Worm (Caenorhabditis elegans) whole organism, young adult: Measurements from ENCODE around the gene K10F12.7.

Experiments
- ama-1 ChIP-seq, 3 experiments: fragments of 150-350 bp in 1 of 3; sonication (generic microtip) in 2 of 3; optimal IDR thresholded peaks; 2 replicates each; lab custom pipeline; 2014 to 2018; ENCODE audit warnings: missing biosample characterization in 2 of 3, missing genetic modification characterization in 2 of 3, missing genetic modification reagents in 2 of 3
- attf-3 ChIP-seq: fragments of 200-800 bp; sonication (Bioruptor generic); conservative IDR thresholded peaks from 2 replicates; pipeline ENCODE4 v1.3.6; 2022; ENCODE audit warnings: missing genetic modification reagents, missing genetic modification characterization, missing compliant biosample characterization
- ceh-58 ChIP-seq: fragments of 200-800 bp; sonication (Bioruptor generic); IDR thresholded peaks from 2 replicates; pipeline ENCODE4 v1.3.6; 2022; ENCODE audit warnings: missing genetic modification characterization, missing compliant biosample characterization
- hrde-1 ChIP-seq: sonication (generic microtip); optimal IDR thresholded peaks from 2 replicates; lab custom pipeline; 2016; ENCODE audit warnings: missing genetic modification characterization, mild to moderate bottlenecking, missing compliant biosample characterization, moderate library complexity, missing genotype, missing genetic modification reagents, borderline replicate concordance
- let-607 ChIP-seq, 2 experiments: fragments of 200-800 bp in 1 of 2; sonication (Bioruptor generic) in 1 of 2; sonication (generic microtip) in 1 of 2; optimal IDR thresholded peaks; 2 replicates each; lab custom pipeline; 2016 to 2018; ENCODE audit warnings: mild to moderate bottlenecking in 2 of 2, missing compliant biosample characterization in 2 of 2, missing genetic modification characterization in 2 of 2, moderate library complexity in 2 of 2, missing genotype in 1 of 2
- ztf-25 ChIP-seq: fragments of 200-800 bp; sonication (Bioruptor generic); IDR thresholded peaks from 2 replicates; pipeline ENCODE4 v1.3.6; 2022; ENCODE audit warnings: missing genetic modification reagents, missing genetic modification characterization, missing compliant biosample characterization

DNA sequence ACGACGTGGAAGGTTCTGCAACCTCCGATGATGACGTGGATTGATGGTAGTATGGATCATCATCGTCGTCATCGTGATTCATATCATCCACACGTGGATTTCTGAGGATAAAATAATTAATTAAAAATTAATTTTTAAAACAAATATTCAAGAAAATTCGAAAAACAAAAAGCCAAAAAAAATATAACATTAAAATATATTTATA is 39.3 kb downstream of the K10F12.7 start, which contains the start of gene Y50D7A.8:
- TF ChIP-seq ama-1 (optimal IDR thresholded peaks at IDR 0.05; lab: Kevin White, UChicago): no peak
- TF ChIP-seq ama-1 (GFP tag; optimal IDR thresholded peaks at IDR 0.05; lab: Kevin White, UChicago): no peak
- TF ChIP-seq attf-3: no peak
- no peak for TF ChIP-seq hrde-1 (tag; lab: Kevin White, UChicago)
- no peak for TF ChIP-seq let-607 (tag; optimal IDR thresholded peaks at IDR 0.05; lab: Kevin White, UChicago)
- no peak for TF ChIP-seq ztf-25 (GFP tag; lab: Robert Waterston, UW)
- no peak for TF ChIP-seq ceh-58 (GFP tag; lab: Robert Waterston, UW)
